Worm (Caenorhabditis elegans): ENCODE data around the gene kvs-2.
A peak's percentile ranks its signal among the peaks of the same experiment; 100 is the strongest.

The kvs-2 gene

DNA sequence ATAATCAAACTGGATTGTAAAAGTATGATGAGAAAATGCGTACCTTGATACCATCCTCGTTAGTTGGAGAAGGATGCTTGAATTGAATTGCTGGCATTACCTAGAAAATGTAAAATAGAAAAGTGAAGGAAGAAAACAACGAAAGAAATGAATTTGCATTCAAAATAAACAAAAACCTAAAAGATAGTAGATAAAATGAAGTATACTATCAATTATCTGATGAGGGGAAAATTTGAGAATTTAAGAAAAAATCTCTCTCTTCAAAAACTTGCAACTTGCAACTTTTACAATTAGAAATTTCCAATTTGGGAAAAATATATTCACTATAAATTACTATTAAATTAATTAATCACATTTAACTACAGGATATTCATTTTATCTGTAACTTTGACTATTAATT, 41.0 kb upstream of the kvs-2 start, which contains the start of gene T21C9.11:
Gene T21C9.11, minus strand, starts transcription at position 101 of the 400 bp plus-strand sequence.
- TF ChIP-seq hlh-12 (tag; optimal IDR thresholded peaks at IDR 0.05) (no peak), F10E7.11 (tag; optimal IDR thresholded peaks at IDR 0.05) (no peak), egl-44 (GFP tag; IDR thresholded peaks at IDR 0.05) (no peak), mes-4 (tag; optimal IDR thresholded peaks at IDR 0.05) (no peak), zfh-2 (GFP tag; conservative IDR thresholded peaks at IDR 0.05) (no peak), xnd-1 (tag; optimal IDR thresholded peaks at IDR 0.05) (no peak), bed-1 (GFP tag; IDR thresholded peaks at IDR 0.05) (no peak), madf-6 (GFP tag; IDR thresholded peaks at IDR 0.05) (no peak), ztf-26 (tag; optimal IDR thresholded peaks at IDR 0.05) (no peak)

DNA sequence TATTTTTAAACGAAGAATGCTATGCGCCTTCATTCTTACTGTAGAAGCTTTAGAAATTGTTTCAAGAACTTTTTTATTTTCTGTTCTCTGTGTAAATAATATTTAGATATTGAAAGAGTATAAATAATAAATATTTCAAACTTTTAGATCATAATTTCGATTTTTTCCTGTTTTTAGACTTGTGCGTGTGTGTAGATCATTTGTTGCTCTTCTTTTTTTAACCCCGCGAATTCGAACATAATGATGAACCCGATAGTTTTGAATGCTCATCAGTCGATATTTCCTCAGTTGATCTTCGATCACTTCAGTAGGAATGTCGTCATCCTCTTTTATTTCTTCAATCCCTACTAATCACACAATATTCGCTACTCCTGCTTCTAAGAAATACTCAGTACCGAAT, 38.6 kb upstream of the kvs-2 start, which contains the start of gene T21C9.13:
Gene T21C9.13, plus strand, starts transcription at position 33 of the 400 bp plus-strand sequence.
- no peak for TF ChIP-seq ztf-28 (GFP tag; IDR thresholded peaks at IDR 0.05)
- TF ChIP-seq efl-1 (GFP tag; optimal IDR thresholded peaks at IDR 0.05): peak; percentile 55
- TF ChIP-seq egrh-3 (GFP tag; IDR thresholded peaks at IDR 0.05): no peak
- peak; percentile 10 for TF ChIP-seq xnd-1 (tag; optimal IDR thresholded peaks at IDR 0.05)
- peak; percentile 45 for TF ChIP-seq lsl-1 (GFP tag; optimal IDR thresholded peaks at IDR 0.05)
- peak; percentile 60; the same call in 1 of the 2 replicates for TF ChIP-seq madf-6 (GFP tag; IDR thresholded peaks at IDR 0.05)
- no peak for TF ChIP-seq snpc-4 (GFP tag; optimal IDR thresholded peaks at IDR 0.05)
- TF ChIP-seq snpc-4 (tag; optimal IDR thresholded peaks at IDR 0.05): no peak
- TF ChIP-seq ccch-3 (GFP tag; optimal IDR thresholded peaks at IDR 0.05): no peak
- no peak for TF ChIP-seq chd-7 (tag; optimal IDR thresholded peaks at IDR 0.05)

DNA sequence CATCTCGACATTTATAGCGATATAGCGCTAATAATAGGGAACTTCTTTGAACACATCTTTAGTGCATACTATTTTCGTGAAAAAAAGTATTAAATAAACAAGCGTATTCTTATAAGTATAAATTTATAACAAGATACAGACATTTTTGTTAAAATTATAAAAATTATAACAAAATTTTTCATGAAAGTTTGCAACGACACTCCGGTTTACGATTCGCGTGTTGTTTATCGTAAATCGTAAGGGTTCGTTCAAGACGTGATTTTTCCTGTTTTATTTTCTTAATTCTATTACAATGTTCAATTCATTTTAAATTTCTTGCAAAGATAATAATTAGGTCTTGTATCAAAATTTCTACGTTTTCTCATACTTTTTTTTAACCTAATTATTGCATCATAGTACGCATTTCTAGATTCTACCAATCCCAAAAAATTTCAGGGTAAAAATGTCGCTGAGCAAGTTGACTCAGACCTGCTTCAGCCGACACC, 37.1 kb upstream of the kvs-2 start, which contains the start of gene scpl-4:
Gene scpl-4, plus strand, starts transcription at position 435 of the 485 bp plus-strand sequence.
- TF ChIP-seq attf-3 (GFP tag; conservative IDR thresholded peaks at IDR 0.05) (peak; percentile 75), madf-6 (GFP tag; IDR thresholded peaks at IDR 0.05) (no peak)

DNA sequence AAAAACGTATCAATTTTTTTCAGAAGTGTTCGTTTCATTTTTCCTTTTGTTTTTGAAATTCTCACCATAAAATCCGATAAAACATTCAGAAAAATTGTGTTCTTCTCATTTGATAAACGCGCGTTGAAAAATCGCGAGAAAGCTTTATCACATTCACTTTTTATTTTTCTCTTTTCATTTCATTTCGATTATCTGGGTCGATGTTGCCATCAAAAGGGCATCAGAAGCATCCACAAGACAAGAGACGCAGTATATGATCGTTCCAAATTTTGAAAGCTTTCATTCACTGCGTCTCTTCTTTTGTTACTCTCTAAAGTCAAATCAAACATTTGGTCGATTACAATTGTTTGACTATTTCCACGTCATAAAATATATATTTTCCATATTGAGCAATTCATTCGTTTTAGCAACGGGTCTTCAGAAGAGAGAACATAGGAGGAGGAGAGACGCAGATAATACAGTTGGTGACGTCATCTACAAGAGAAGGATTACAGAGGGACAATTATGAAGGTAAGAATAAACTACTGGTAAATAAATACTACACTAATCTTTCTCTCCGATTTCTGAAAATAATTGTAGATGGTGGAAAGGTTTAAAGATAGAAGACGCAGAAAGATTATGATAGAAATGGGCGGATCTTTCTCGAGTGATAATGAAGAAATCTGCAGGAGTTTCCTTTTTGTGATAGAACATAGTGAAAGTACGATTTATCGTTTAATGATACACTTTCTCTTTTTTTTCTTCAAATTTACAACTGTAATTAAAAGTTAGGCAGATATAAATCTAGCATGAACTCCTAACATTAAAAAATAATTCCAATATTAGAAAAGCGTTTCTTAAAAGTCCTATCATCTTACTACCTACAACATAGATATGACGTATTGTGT, 33.5 kb upstream of the kvs-2 start, which contains the start of gene H27A22.1:
Gene H27A22.1, plus strand, starts transcription at position 505 of the 887 bp plus-strand sequence.
- TF ChIP-seq tbp1 (GFP tag; optimal IDR thresholded peaks at IDR 0.05) (no peak), hmg-1.2 (GFP tag; IDR thresholded peaks at IDR 0.05) (peak; percentile 56; the same call in 1 of the 2 replicates), lin-54 (GFP tag; optimal IDR thresholded peaks at IDR 0.05) (no peak), let-607 (tag; optimal IDR thresholded peaks at IDR 0.05) (no peak), lag-1 (GFP tag; IDR thresholded peaks at IDR 0.05) (no peak), madf-8 (GFP tag; conservative IDR thresholded peaks at IDR 0.05) (no peak)

DNA sequence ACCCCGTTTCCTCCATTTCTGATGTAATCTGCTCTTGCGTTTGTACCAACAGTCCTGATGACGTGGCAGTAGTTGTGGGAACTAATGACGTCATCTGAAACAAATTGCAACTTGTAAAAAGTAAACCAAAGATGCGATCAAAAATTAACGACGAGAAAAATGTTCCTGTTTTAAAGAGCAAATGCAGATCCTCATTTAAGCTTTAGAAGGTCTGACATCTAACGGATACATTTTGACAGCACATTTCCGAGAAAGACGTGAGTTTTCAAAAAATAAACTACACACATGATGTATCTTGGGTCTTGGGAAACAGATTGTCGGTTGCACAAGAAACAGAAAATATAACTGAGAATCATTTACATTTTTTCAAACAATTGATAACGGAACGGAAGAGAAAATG, 20.3 kb upstream of the kvs-2 start, which contains the start of gene H09F14.1:
Gene H09F14.1, minus strand, starts transcription at position 101 of the 400 bp plus-strand sequence.
- no peak for TF ChIP-seq nfya-1 (tag; optimal IDR thresholded peaks at IDR 0.05; ENCODE audit: borderline replicate concordance, insufficient read depth)
- TF ChIP-seq snpc-1.1 (tag; optimal IDR thresholded peaks at IDR 0.05; ENCODE audit: insufficient read depth): no peak
- TF ChIP-seq nfyb-1 (GFP tag; IDR thresholded peaks at IDR 0.05): no peak
- no peak for TF ChIP-seq ets-4 (GFP tag; optimal IDR thresholded peaks at IDR 0.05)
- TF ChIP-seq dox-1 (GFP tag; IDR thresholded peaks at IDR 0.05): no peak
- no peak for TF ChIP-seq Y56A3A.18 (GFP tag; IDR thresholded peaks at IDR 0.05)
- TF ChIP-seq sdz-38 (tag; optimal IDR thresholded peaks at IDR 0.05): no peak
- no peak for TF ChIP-seq F23B12.7 (tag; optimal IDR thresholded peaks at IDR 0.05; ENCODE audit: insufficient read depth)
- no peak for TF ChIP-seq C17E4.6 (GFP tag; IDR thresholded peaks at IDR 0.05)
- TF ChIP-seq C06A6.2 (GFP tag; conservative IDR thresholded peaks at IDR 0.05): no peak
- TF ChIP-seq D2030.7 (GFP tag; IDR thresholded peaks at IDR 0.05): no peak
- TF ChIP-seq lag-1 (GFP tag; IDR thresholded peaks at IDR 0.05): no peak
- no peak for TF ChIP-seq ztf-3 (GFP tag; optimal IDR thresholded peaks at IDR 0.05)
